Worm (Caenorhabditis elegans) whole organism, L4 larva: Measurements from ENCODE around the gene H10E21.4.
A peak's percentile ranks its signal among the peaks of the same experiment; 100 is the strongest.

Experiments used
- F37D6.2 ChIP-seq: sonication (generic microtip); optimal IDR thresholded peaks from 2 replicates; lab custom pipeline; 2016; ENCODE audit warnings: mild to moderate bottlenecking, missing genetic modification characterization, missing compliant biosample characterization
- T20F7.1 ChIP-seq: fragments of 200-800 bp; sonication (Bioruptor generic); optimal IDR thresholded peaks from 2 replicates; lab custom pipeline; 2018; ENCODE audit warnings: mild to moderate bottlenecking, missing genetic modification characterization, missing compliant biosample characterization
- Y48G9A.11 ChIP-seq: fragments of 200-800 bp; sonication (Bioruptor generic); IDR thresholded peaks from 2 replicates; pipeline ENCODE4 v1.3.6; 2022; ENCODE audit warnings: missing genetic modification reagents, missing genetic modification characterization, missing compliant biosample characterization
- Y75B8A.6 ChIP-seq: fragments of 200-800 bp; sonication (Bioruptor generic); IDR thresholded peaks from 2 replicates; pipeline ENCODE4 v1.3.6; 2022; ENCODE audit warnings: missing genetic modification reagents, missing genetic modification characterization, missing compliant biosample characterization
- aly-2 ChIP-seq: sonication (generic microtip); optimal IDR thresholded peaks from 2 replicates; lab custom pipeline; 2018; ENCODE audit warnings: missing biosample characterization, missing genetic modification characterization
- ama-1 ChIP-seq: fragments of 150-350 bp; optimal IDR thresholded peaks from 2 replicates; lab custom pipeline; 2014; ENCODE audit warnings: inconsistent platforms, mixed read lengths
- ceh-32 ChIP-seq: sonication (generic microtip); optimal IDR thresholded peaks from 2 replicates; lab custom pipeline; 2016; ENCODE audit warnings: mild to moderate bottlenecking, missing genetic modification characterization, missing compliant biosample characterization; ENCODE audit not compliant: poor library complexity
- cey-2 ChIP-seq: sonication (generic microtip); optimal IDR thresholded peaks from 3 replicates; lab custom pipeline; 2017; ENCODE audit warnings: missing genetic modification characterization, mild to moderate bottlenecking, missing compliant biosample characterization, antibody characterized with exemption, borderline replicate concordance; ENCODE audit not compliant: insufficient read depth
- ctbp-1 ChIP-seq: fragments of 200-800 bp; sonication (Bioruptor generic); IDR thresholded peaks from 2 replicates; pipeline ENCODE4 v1.3.6; 2022; ENCODE audit warnings: missing genetic modification reagents, missing genetic modification characterization, missing compliant biosample characterization
- daf-12 ChIP-seq: fragments of 150-350 bp; optimal IDR thresholded peaks from 2 replicates; lab custom pipeline; 2014; ENCODE audit warnings: missing biosample characterization, missing genetic modification reagents, missing genetic modification characterization
- daf-19 ChIP-seq: fragments of 200-800 bp; sonication (Bioruptor generic); conservative IDR thresholded peaks from 2 replicates; pipeline ENCODE4 v1.3.6; 2022; ENCODE audit warnings: missing genetic modification characterization, missing compliant biosample characterization
- daf-8 ChIP-seq: fragments of 200-800 bp; sonication (Bioruptor generic); IDR thresholded peaks from 2 replicates; pipeline ENCODE4 v1.3.6; 2022; ENCODE audit warnings: missing genetic modification characterization, missing compliant biosample characterization
- dmd-6 ChIP-seq: fragments of 200-800 bp; sonication (Bioruptor generic); IDR thresholded peaks from 2 replicates; pipeline ENCODE4 v1.3.6; 2022; ENCODE audit warnings: missing genetic modification reagents, missing genetic modification characterization, missing compliant biosample characterization
- duxl-1 ChIP-seq: sonication (generic microtip); optimal IDR thresholded peaks from 2 replicates; lab custom pipeline; 2016; ENCODE audit warnings: mild to moderate bottlenecking, missing genetic modification characterization, moderate library complexity, missing compliant biosample characterization; ENCODE audit not compliant: poor library complexity
- dve-1 ChIP-seq: sonication (generic microtip); optimal IDR thresholded peaks from 2 replicates; lab custom pipeline; 2017; ENCODE audit warnings: antibody characterized with exemption, mild to moderate bottlenecking, missing genetic modification characterization, missing compliant biosample characterization; ENCODE audit not compliant: insufficient read depth
- egl-27 ChIP-seq: sonication (generic microtip); optimal IDR thresholded peaks from 3 replicates; lab custom pipeline; 2017; ENCODE audit warnings: missing biosample characterization, missing genetic modification reagents, missing genetic modification characterization
- fos-1 ChIP-seq: fragments of 150-350 bp; optimal IDR thresholded peaks from 2 replicates; lab custom pipeline; 2014; ENCODE audit warnings: missing biosample characterization, missing genetic modification characterization
- hif-1 ChIP-seq, 2 experiments: sonication (generic microtip); optimal IDR thresholded peaks; 2 replicates each; lab custom pipeline; 2016 to 2017; ENCODE audit warnings: missing compliant biosample characterization in 2 of 2, missing genetic modification characterization in 2 of 2, missing genetic modification reagents in 2 of 2, missing genotype in 2 of 2, mild to moderate bottlenecking in 1 of 2
- hlh-11 ChIP-seq: fragments of 200-800 bp; sonication (Bioruptor generic); optimal IDR thresholded peaks from 2 replicates; lab custom pipeline; 2018; ENCODE audit warnings: mild to moderate bottlenecking, missing genetic modification characterization, missing compliant biosample characterization
- hmg-1.1 ChIP-seq: fragments of 200-800 bp; sonication (Bioruptor generic); IDR thresholded peaks from 2 replicates; pipeline ENCODE4 v1.3.6; 2022; ENCODE audit warnings: missing genetic modification reagents, missing genetic modification characterization, missing compliant biosample characterization
- lin-1 ChIP-seq: fragments of 200-800 bp; sonication (Bioruptor generic); IDR thresholded peaks from 2 replicates; pipeline ENCODE4 v1.3.6; 2022; ENCODE audit warnings: missing genetic modification reagents, missing genetic modification characterization, missing compliant biosample characterization
- lin-13 ChIP-seq: fragments of 150-350 bp; optimal IDR thresholded peaks from 2 replicates; lab custom pipeline; 2014; ENCODE audit warnings: missing biosample characterization, missing genetic modification reagents, missing genetic modification characterization
- lin-15B ChIP-seq: fragments of 150-350 bp; sonication (generic microtip); optimal IDR thresholded peaks from 3 replicates; lab custom pipeline; 2014; ENCODE audit warnings: missing biosample characterization, missing genetic modification characterization
- lin-29 ChIP-seq: fragments of 200-800 bp; sonication (Bioruptor generic); IDR thresholded peaks from 2 replicates; pipeline ENCODE4 v1.3.6; 2022; ENCODE audit warnings: missing genetic modification reagents, missing genetic modification characterization, missing compliant biosample characterization
- lin-39 ChIP-seq: fragments of 150-350 bp; optimal IDR thresholded peaks from 2 replicates; lab custom pipeline; 2014; ENCODE audit warnings: missing biosample characterization, missing genetic modification reagents, missing genetic modification characterization
- lsy-2 ChIP-seq, 2 experiments: fragments of 150-350 bp in 1 of 2; sonication (generic microtip) in 1 of 2; optimal IDR thresholded peaks; 2 replicates each; lab custom pipeline; 2014 to 2017; ENCODE audit warnings: missing biosample characterization in 2 of 2, missing genetic modification characterization in 2 of 2
- madf-5 ChIP-seq, 2 experiments: fragments of 200-800 bp; sonication (Bioruptor generic); IDR thresholded peaks; 2 replicates each; pipeline ENCODE4 v1.3.6; 2022; ENCODE audit warnings: missing compliant biosample characterization in 2 of 2, missing genetic modification characterization in 2 of 2
- madf-9 ChIP-seq: fragments of 200-800 bp; sonication (Bioruptor generic); conservative IDR thresholded peaks from 2 replicates; pipeline ENCODE4 v1.3.6; 2022; ENCODE audit warnings: missing genetic modification reagents, missing genetic modification characterization, missing compliant biosample characterization
- mes-2 ChIP-seq: sonication (generic microtip); optimal IDR thresholded peaks from 2 replicates; lab custom pipeline; 2016; ENCODE audit warnings: missing genotype, mild to moderate bottlenecking, missing genetic modification characterization, missing compliant biosample characterization; ENCODE audit not compliant: poor library complexity, severe bottlenecking
- nhr-10 ChIP-seq: fragments of 150-350 bp; optimal IDR thresholded peaks from 2 replicates; lab custom pipeline; 2014; ENCODE audit warnings: missing biosample characterization, missing genetic modification characterization
- nhr-102 ChIP-seq: sonication (generic microtip); optimal IDR thresholded peaks from 2 replicates; lab custom pipeline; 2016; ENCODE audit warnings: mild to moderate bottlenecking, missing genetic modification characterization, moderate library complexity, missing compliant biosample characterization
- nhr-111 ChIP-seq: fragments of 200-800 bp; sonication (Bioruptor generic); optimal IDR thresholded peaks from 2 replicates; lab custom pipeline; 2018; ENCODE audit warnings: mild to moderate bottlenecking, missing genetic modification characterization, missing compliant biosample characterization
- nhr-237 ChIP-seq: sonication (generic microtip); optimal IDR thresholded peaks from 2 replicates; lab custom pipeline; 2017; ENCODE audit warnings: missing biosample characterization, missing genetic modification characterization
- nhr-25 ChIP-seq: sonication (generic microtip); optimal IDR thresholded peaks from 2 replicates; lab custom pipeline; 2017; ENCODE audit warnings: missing genetic modification characterization, mild to moderate bottlenecking, missing compliant biosample characterization, antibody characterized with exemption, moderate library complexity, borderline replicate concordance; ENCODE audit not compliant: insufficient read depth
- nhr-28 ChIP-seq: fragments of 150-350 bp; optimal IDR thresholded peaks from 2 replicates; lab custom pipeline; 2014; ENCODE audit warnings: missing biosample characterization, missing genetic modification characterization
- nhr-41 ChIP-seq: fragments of 200-800 bp; sonication (Bioruptor generic); IDR thresholded peaks from 2 replicates; pipeline ENCODE4 v1.3.6; 2022; ENCODE audit warnings: missing genetic modification reagents, missing genetic modification characterization, missing compliant biosample characterization
- nhr-42 ChIP-seq: fragments of 200-800 bp; sonication (Bioruptor generic); IDR thresholded peaks from 2 replicates; pipeline ENCODE4 v1.3.6; 2022; ENCODE audit warnings: missing genetic modification characterization, missing compliant biosample characterization
- nhr-48 ChIP-seq: sonication (generic microtip); optimal IDR thresholded peaks from 2 replicates; lab custom pipeline; 2016; ENCODE audit warnings: mild to moderate bottlenecking, missing genetic modification characterization, missing compliant biosample characterization
- rbr-2 ChIP-seq: sonication (generic microtip); optimal IDR thresholded peaks from 2 replicates; lab custom pipeline; 2016; ENCODE audit warnings: missing genotype, missing genetic modification characterization, missing compliant biosample characterization
- saeg-2 ChIP-seq: fragments of 200-800 bp; sonication (Bioruptor generic); IDR thresholded peaks from 2 replicates; pipeline ENCODE4 v1.3.6; 2022; ENCODE audit warnings: missing genetic modification reagents, missing genetic modification characterization, missing compliant biosample characterization
- snpc-1.2 ChIP-seq: fragments of 200-800 bp; sonication (Bioruptor generic); IDR thresholded peaks from 2 replicates; pipeline ENCODE4 v1.3.6; 2022; ENCODE audit warnings: missing genetic modification reagents, missing genetic modification characterization, missing compliant biosample characterization
- spr-1 ChIP-seq: sonication (generic microtip); optimal IDR thresholded peaks from 2 replicates; lab custom pipeline; 2016; ENCODE audit warnings: mild to moderate bottlenecking, missing genetic modification characterization, missing compliant biosample characterization
- tra-1 ChIP-seq: fragments of 200-800 bp; sonication (Bioruptor generic); IDR thresholded peaks from 2 replicates; pipeline ENCODE4 v1.3.6; 2022; ENCODE audit warnings: missing genetic modification reagents, missing genetic modification characterization, missing compliant biosample characterization
- unc-130 ChIP-seq: sonication (generic microtip); optimal IDR thresholded peaks from 2 replicates; lab custom pipeline; 2016; ENCODE audit warnings: missing genetic modification reagents, missing genetic modification characterization, missing compliant biosample characterization
- vab-7 ChIP-seq: fragments of 200-800 bp; sonication (Bioruptor generic); IDR thresholded peaks from 2 replicates; pipeline ENCODE4 v1.3.6; 2022; ENCODE audit warnings: missing genetic modification reagents, missing genetic modification characterization, missing compliant biosample characterization
- zag-1 ChIP-seq: fragments of 150-350 bp; optimal IDR thresholded peaks from 2 replicates; lab custom pipeline; 2014; ENCODE audit warnings: missing biosample characterization, missing genetic modification characterization
- zfp-3 ChIP-seq: fragments of 200-800 bp; sonication (Bioruptor generic); conservative IDR thresholded peaks from 2 replicates; pipeline ENCODE4 v1.3.6; 2022; ENCODE audit warnings: missing genetic modification reagents, missing genetic modification characterization, missing compliant biosample characterization
- zip-2 ChIP-seq: fragments of 150-350 bp; optimal IDR thresholded peaks from 2 replicates; lab custom pipeline; 2014; ENCODE audit warnings: missing biosample characterization, missing genetic modification characterization
- ztf-11 ChIP-seq: fragments of 150-350 bp; optimal IDR thresholded peaks from 2 replicates; lab custom pipeline; 2014; ENCODE audit warnings: missing biosample characterization, missing genetic modification characterization
- ztf-7 ChIP-seq: fragments of 150-350 bp; optimal IDR thresholded peaks from 2 replicates; lab custom pipeline; 2014; ENCODE audit warnings: missing biosample characterization, missing genetic modification characterization

H10E21.4 gene

ce11 chrIII:62383-62873 lies 43.0 kb upstream of the H10E21.4 start:
- TF ChIP-seq nhr-10 (no peak), nhr-41 (GFP tag; lab: Robert Waterston, UW) (peak; percentile 5; the same call in 1 of the 2 replicates), nhr-28 (tag; lab: Kevin White, UChicago) (no peak), fos-1 (no peak), hmg-1.1 (GFP tag; lab: Robert Waterston, UW) (peak; percentile 65), F37D6.2 (tag; lab: Kevin White, UChicago) (peak; percentile 12), lin-29 (GFP tag; lab: Robert Waterston, UW) (no peak; the same call in 1 of the 2 replicates), hif-1 (tag; optimal IDR thresholded peaks at IDR 0.05; lab: Kevin White, UChicago) (peak in 1 of 2 experiments; percentile 1), ceh-32 (tag; lab: Kevin White, UChicago) (no peak), dmd-6 (GFP tag; lab: Robert Waterston, UW) (peak; percentile 35), cey-2 (tag; lab: Kevin White, UChicago) (no peak), nhr-237 (tag; lab: Kevin White, UChicago) (peak; percentile 22), lin-13 (GFP tag; lab: Kevin White, UChicago) (no peak), vab-7 (GFP tag; lab: Robert Waterston, UW) (peak; percentile 64), zag-1 (tag; lab: Kevin White, UChicago) (no peak), madf-9 (GFP tag; lab: Robert Waterston, UW) (no peak), daf-19 (GFP tag; lab: Robert Waterston, UW) (no peak), nhr-25 (tag; lab: Kevin White, UChicago) (no peak), snpc-1.2 (GFP tag; lab: Robert Waterston, UW) (peak; percentile 31; the same call in 1 of the 2 replicates), nhr-111 (GFP tag; lab: Kevin White, UChicago) (no peak), rbr-2 (peak; percentile 36), madf-5 (GFP tag; IDR thresholded peaks at IDR 0.05; lab: Robert Waterston, UW) (no peak; a peak in 1 of 4 replicates), mes-2 (tag; lab: Kevin White, UChicago) (no peak), lin-15B (tag; lab: Kevin White, UChicago) (no peak), Y75B8A.6 (GFP tag; lab: Robert Waterston, UW) (peak; percentile 50; the same call in 1 of the 2 replicates), nhr-102 (tag; lab: Kevin White, UChicago) (peak; percentile 2), hlh-11 (tag; lab: Kevin White, UChicago) (no peak), daf-8 (no peak), ztf-11 (tag; lab: Kevin White, UChicago) (no peak), zip-2 (no peak), dve-1 (no peak), daf-12 (tag; lab: Kevin White, UChicago) (no peak), tra-1 (GFP tag; lab: Robert Waterston, UW) (no peak), T20F7.1 (peak; percentile 76), ztf-7 (no peak), lin-1 (peak; percentile 75), duxl-1 (tag; lab: Kevin White, UChicago) (no peak), egl-27 (no peak), spr-1 (tag; lab: Kevin White, UChicago) (no peak), nhr-48 (tag; lab: Kevin White, UChicago) (no peak), lin-39 (tag; lab: Kevin White, UChicago) (no peak), aly-2 (tag; lab: Kevin White, UChicago) (no peak), unc-130 (GFP tag; lab: Kevin White, UChicago) (no peak), lsy-2 (tag; optimal IDR thresholded peaks at IDR 0.05; lab: Kevin White, UChicago) (peak in 1 of 2 experiments; percentile 90), Y48G9A.11 (GFP tag; lab: Robert Waterston, UW) (no peak), nhr-42 (GFP tag; lab: Robert Waterston, UW) (no peak), zfp-3 (GFP tag; lab: Robert Waterston, UW) (peak; percentile 87), ctbp-1 (peak; percentile 70), saeg-2 (GFP tag; lab: Robert Waterston, UW) (0 out of 2 replicates have a peak, but pooled peaks have one; percentile 4), ama-1 (lab: Kevin White, UChicago) (peak; percentile 80)
